Fruit fly (Drosophila melanogaster): ENCODE data around the gene Arr2.

Arr2 gene

dm6 chr3L:8653572-8653971 lies 4.8 kb upstream of the Arr2 start:
- TF ChIP-seq cad (GFP tag; optimal IDR thresholded peaks at IDR 0.05) = peak; percentile 99
- TF ChIP-seq danr (GFP tag; IDR thresholded peaks at IDR 0.05) = no peak
- peak; percentile 66 for TF ChIP-seq CG7271 (tag; optimal IDR thresholded peaks at IDR 0.05)
- no peak for TF ChIP-seq H15 (GFP tag; IDR thresholded peaks at IDR 0.05)
- TF ChIP-seq tll (GFP tag; optimal IDR thresholded peaks at IDR 0.05) = peak in 1 of 2 experiments; percentile 56
- TF ChIP-seq CG13624 (GFP tag; optimal IDR thresholded peaks at IDR 0.05) = no peak
- TF ChIP-seq CG15479 (GFP tag; optimal IDR thresholded peaks at IDR 0.05) = peak; percentile 84
- no peak for TF ChIP-seq CG31441 (GFP tag; IDR thresholded peaks at IDR 0.05)

- peak; percentile 67 for TF ChIP-seq Deaf1 (tag; optimal IDR thresholded peaks at IDR 0.05)
- TF ChIP-seq nom (GFP tag; optimal IDR thresholded peaks at IDR 0.05) = peak; percentile 29
- TF ChIP-seq z (GFP tag; IDR thresholded peaks at IDR 0.05) = no peak
- no peak for TF ChIP-seq CG9797 (GFP tag; optimal IDR thresholded peaks at IDR 0.05)
These were observed 3.8 kb upstream of the Arr2 start for dm6 chr3L:8652572-8652977.

- TF ChIP-seq HLH54F (GFP tag; optimal IDR thresholded peaks at IDR 0.05) (no peak), Abd-B (GFP tag; optimal IDR thresholded peaks at IDR 0.05) (peak; percentile 41), CoRest (tag; optimal IDR thresholded peaks at IDR 0.05) (peak; percentile 17), h (optimal IDR thresholded peaks at IDR 0.05) (no peak), CG14710 (tag; optimal IDR thresholded peaks at IDR 0.05) (peak; percentile 9), CG3847 (GFP tag; IDR thresholded peaks at IDR 0.05) (0 out of 2 replicates have a peak, but pooled peaks have one; percentile 17), pfk (GFP tag; optimal IDR thresholded peaks at IDR 0.05) (no peak), Taf1 (GFP tag; IDR thresholded peaks at IDR 0.05) (no peak), ind (GFP tag; optimal IDR thresholded peaks at IDR 0.05) (no peak), CG17829 (tag; optimal IDR thresholded peaks at IDR 0.05) (peak; percentile 10), vvl (GFP tag; IDR thresholded peaks at IDR 0.05) (peak; percentile 31; the same call in 1 of the 2 replicates), phol (tag; optimal IDR thresholded peaks at IDR 0.05) (peak; percentile 22), CG15479 (GFP tag; optimal IDR thresholded peaks at IDR 0.05) (no peak), az2 (GFP tag; optimal IDR thresholded peaks at IDR 0.05) (no peak), CG10147 (GFP tag; optimal IDR thresholded peaks at IDR 0.05) (no peak), CG6813 (GFP tag; optimal IDR thresholded peaks at IDR 0.05) (no peak), sqz (GFP tag; optimal IDR thresholded peaks at IDR 0.05) (no peak), Xbp1 (GFP tag; optimal IDR thresholded peaks at IDR 0.05) (peak; percentile 26), Dref (GFP tag; IDR thresholded peaks at IDR 0.05) (no peak), yki (optimal IDR thresholded peaks at IDR 0.05) (no peak), CG33557 (GFP tag; optimal IDR thresholded peaks at IDR 0.05) (no peak), p53 (GFP tag; optimal IDR thresholded peaks at IDR 0.05) (no peak), CG8089 (GFP tag; optimal IDR thresholded peaks at IDR 0.05) (no peak), CG8478 (optimal IDR thresholded peaks at IDR 0.05) (peak; percentile 78), CTCF (GFP tag; optimal IDR thresholded peaks at IDR 0.05) (peak; percentile 96), CG15073 (GFP tag; optimal IDR thresholded peaks at IDR 0.05) (no peak), CG17328 (GFP tag; IDR thresholded peaks at IDR 0.05) (no peak), wor (GFP tag; IDR thresholded peaks at IDR 0.05) (no peak), pita (GFP tag; optimal IDR thresholded peaks at IDR 0.05) (peak; percentile 31), slbo (GFP tag; IDR thresholded peaks at IDR 0.05) (peak; percentile 37; the same call in 1 of the 2 replicates), CG9215 (GFP tag; IDR thresholded peaks at IDR 0.05) (no peak), Scr (GFP tag; IDR thresholded peaks at IDR 0.05; ENCODE audit: partially characterized antibody) (no peak), ash1 (GFP tag; optimal IDR thresholded peaks at IDR 0.05) (no peak), CG42726 (GFP tag; IDR thresholded peaks at IDR 0.05; ENCODE audit: partially characterized antibody) (peak; percentile 73), Ptx1 (GFP tag; IDR thresholded peaks at IDR 0.05) (0 out of 2 replicates have a peak, but pooled peaks have one; percentile 11), Dp (GFP tag; optimal IDR thresholded peaks at IDR 0.05) (peak; percentile 26), CG15696 (tag; optimal IDR thresholded peaks at IDR 0.05) (peak; percentile 20), hth (optimal IDR thresholded peaks at IDR 0.05) (no peak)
These were observed 3.3 kb upstream of the Arr2 start for dm6 chr3L:8651876-8652571.

Data from whole organism, embryonic.